Worm (Caenorhabditis elegans) whole organism, midembryonic: ENCODE measurements around the gene C33D9.3.

Experiments
- T22C8.4 ChIP-seq: fragments of 200-800 bp; sonication (Bioruptor generic); IDR thresholded peaks from 2 replicates; pipeline ENCODE4 v1.3.6; 2022; ENCODE audit warnings: missing genetic modification characterization, missing compliant biosample characterization
- cog-1 ChIP-seq: sonication (generic microtip); optimal IDR thresholded peaks from 2 replicates; lab custom pipeline; 2016; ENCODE audit warnings: missing genetic modification characterization, missing compliant biosample characterization
- flt-1 ChIP-seq: fragments of 200-800 bp; sonication (Bioruptor generic); IDR thresholded peaks from 2 replicates; pipeline ENCODE4 v1.3.6; 2022; ENCODE audit warnings: missing genetic modification characterization, missing compliant biosample characterization
- klf-2 ChIP-seq: fragments of 200-800 bp; sonication (Bioruptor generic); conservative IDR thresholded peaks from 2 replicates; pipeline ENCODE4 v1.3.6; 2022; ENCODE audit warnings: missing genetic modification reagents, missing genetic modification characterization, missing compliant biosample characterization
- med-1 ChIP-seq: sonication (generic microtip); optimal IDR thresholded peaks from 2 replicates; lab custom pipeline; 2017; ENCODE audit warnings: missing genetic modification characterization, mild to moderate bottlenecking, missing compliant biosample characterization, antibody characterized with exemption, missing genetic modification reagents; ENCODE audit not compliant: insufficient read depth
- ref-1 ChIP-seq: fragments of 200-800 bp; sonication (Bioruptor generic); conservative IDR thresholded peaks from 2 replicates; pipeline ENCODE4 v1.3.6; 2022; ENCODE audit warnings: missing genetic modification reagents, missing genetic modification characterization, missing compliant biosample characterization
- tab-1 ChIP-seq: fragments of 200-800 bp; sonication (Bioruptor generic); IDR thresholded peaks from 2 replicates; pipeline ENCODE4 v1.3.6; 2022; ENCODE audit warnings: missing genetic modification characterization, missing compliant biosample characterization
- ztf-23 ChIP-seq: fragments of 200-800 bp; sonication (Bioruptor generic); IDR thresholded peaks from 2 replicates; pipeline ENCODE4 v1.3.6; 2022; ENCODE audit warnings: missing genetic modification reagents, missing genetic modification characterization, missing compliant biosample characterization
- ztf-29 ChIP-seq: fragments of 200-800 bp; sonication (Bioruptor generic); IDR thresholded peaks from 2 replicates; pipeline ENCODE4 v1.3.6; 2022; ENCODE audit warnings: missing genetic modification reagents, missing genetic modification characterization, missing compliant biosample characterization

- no peak for TF ChIP-seq med-1 (GFP tag; lab: Kevin White, UChicago)
- TF ChIP-seq T22C8.4 (GFP tag; lab: Robert Waterston, UW): no peak
- TF ChIP-seq tab-1 (GFP tag; lab: Robert Waterston, UW): no peak
- TF ChIP-seq cog-1 (tag; lab: Kevin White, UChicago): no peak
- TF ChIP-seq ref-1 (GFP tag; lab: Robert Waterston, UW): no peak
- TF ChIP-seq flt-1 (GFP tag; lab: Robert Waterston, UW): no peak
- no peak for TF ChIP-seq ztf-23 (GFP tag; lab: Robert Waterston, UW)
- no peak for TF ChIP-seq klf-2
- TF ChIP-seq ztf-29: no peak
These were observed 34.1 kb downstream of the C33D9.3 start for ce11 chrIV:8758620-8759019.
